Fruit fly (Drosophila melanogaster): ENCODE data around the gene CG5114.

CG5114 gene

dm6 chr3L:14982675-14983084, at the start of gene CG5114:
CG5114 (plus strand) TSS chr3L:14982835.
- TF ChIP-seq Hr38 (GFP tag; optimal IDR thresholded peaks at IDR 0.05) (no peak), acj6 (GFP tag; optimal IDR thresholded peaks at IDR 0.05) (no peak), lz (GFP tag; optimal IDR thresholded peaks at IDR 0.05) (peak; percentile 38), CG11294 (GFP tag; IDR thresholded peaks at IDR 0.05) (no peak), Smox (GFP tag; optimal IDR thresholded peaks at IDR 0.05) (no peak), cyc (GFP tag; optimal IDR thresholded peaks at IDR 0.05) (peak; percentile 23), fd85E (GFP tag; optimal IDR thresholded peaks at IDR 0.05) (no peak), CG7368 (GFP tag; optimal IDR thresholded peaks at IDR 0.05) (no peak), OdsH (GFP tag; optimal IDR thresholded peaks at IDR 0.05) (no peak), Hr4 (GFP tag; optimal IDR thresholded peaks at IDR 0.05) (no peak), net (GFP tag; optimal IDR thresholded peaks at IDR 0.05) (no peak), CG8319 (GFP tag; optimal IDR thresholded peaks at IDR 0.05) (no peak), dac (GFP tag; optimal IDR thresholded peaks at IDR 0.05) (no peak), Sox14 (GFP tag; optimal IDR thresholded peaks at IDR 0.05) (peak; percentile 40), CG6276 (GFP tag; optimal IDR thresholded peaks at IDR 0.05) (no peak), CG32006 (GFP tag; optimal IDR thresholded peaks at IDR 0.05) (no peak), pdm3 (GFP tag; optimal IDR thresholded peaks at IDR 0.05) (peak; percentile 22), esn (GFP tag; optimal IDR thresholded peaks at IDR 0.05) (peak; percentile 21), CG6854 (GFP tag; optimal IDR thresholded peaks at IDR 0.05) (no peak), salr (GFP tag; optimal IDR thresholded peaks at IDR 0.05) (no peak), CG10631 (GFP tag; optimal IDR thresholded peaks at IDR 0.05) (no peak), CG6792 (GFP tag; optimal IDR thresholded peaks at IDR 0.05) (no peak), CG9139 (GFP tag; optimal IDR thresholded peaks at IDR 0.05) (no peak), fkh (GFP tag; optimal IDR thresholded peaks at IDR 0.05) (no peak), CG31627 (GFP tag; optimal IDR thresholded peaks at IDR 0.05) (peak; percentile 29), topi (GFP tag; optimal IDR thresholded peaks at IDR 0.05) (peak; percentile 22), CG4318 (GFP tag; optimal IDR thresholded peaks at IDR 0.05) (no peak), Eip93F (GFP tag; optimal IDR thresholded peaks at IDR 0.05) (no peak), Met (GFP tag; optimal IDR thresholded peaks at IDR 0.05) (no peak), Ets96B (tag; optimal IDR thresholded peaks at IDR 0.05) (no peak), CG3919 (GFP tag; optimal IDR thresholded peaks at IDR 0.05) (peak; percentile 18), ss (GFP tag; optimal IDR thresholded peaks at IDR 0.05) (no peak), Hr39 (GFP tag; optimal IDR thresholded peaks at IDR 0.05) (peak; percentile 3), fd59A (GFP tag; optimal IDR thresholded peaks at IDR 0.05) (no peak), CG3032 (tag; optimal IDR thresholded peaks at IDR 0.05) (peak; percentile 5), spab (GFP tag; optimal IDR thresholded peaks at IDR 0.05) (no peak), svp (GFP tag) (no peak)

- TF ChIP-seq Eip78C (GFP tag) (no peak), lz (GFP tag; optimal IDR thresholded peaks at IDR 0.05) (no peak), CG10669 (GFP tag; optimal IDR thresholded peaks at IDR 0.05) (no peak), dsx (GFP tag; optimal IDR thresholded peaks at IDR 0.05; ENCODE audit: poor library complexity, severe bottlenecking) (no peak), CG6276 (GFP tag; optimal IDR thresholded peaks at IDR 0.05) (no peak)
Observed at dm6 chr3L:14942769-14943168, 39.9 kb upstream of the CG5114 start.

- TF ChIP-seq CG15336 (GFP tag; IDR thresholded peaks at IDR 0.05): no peak
- no peak for TF ChIP-seq Ets96B (tag; optimal IDR thresholded peaks at IDR 0.05)
- no peak for TF ChIP-seq Sox14 (GFP tag; optimal IDR thresholded peaks at IDR 0.05)
Observed at dm6 chr3L:14944231-14944630, 38.4 kb upstream of the CG5114 start, which contains the start of gene CG13465. CG13465 (minus strand) TSS chr3L:14944331.
